Worm (Caenorhabditis elegans): Measurements from ENCODE around the gene C30G12.1.

C30G12.1 gene

DNA sequence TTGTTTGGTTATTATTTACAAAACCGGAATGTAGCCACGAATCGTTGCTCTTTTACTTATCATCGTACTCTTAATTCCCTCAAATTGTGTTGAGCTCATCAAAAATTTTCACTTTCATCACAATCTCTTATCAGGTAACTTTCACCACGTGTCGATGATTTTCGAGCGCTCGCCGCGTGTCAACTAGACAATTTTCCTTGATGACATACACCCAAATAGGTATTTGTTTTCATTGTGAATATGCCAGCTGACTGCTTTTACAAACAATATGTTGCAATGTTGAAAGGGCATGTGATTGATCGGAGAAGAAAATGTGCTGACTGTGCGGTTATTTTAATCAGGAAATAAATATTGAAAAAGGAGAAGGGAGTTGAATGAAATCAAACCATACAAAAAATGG is 34.5 kb upstream of the C30G12.1 start:
- TF ChIP-seq mdl-1 (tag; optimal IDR thresholded peaks at IDR 0.05): peak in 1 of 2 experiments; percentile 37
- no peak for TF ChIP-seq ztf-1 (GFP tag; conservative IDR thresholded peaks at IDR 0.05)
- TF ChIP-seq gmeb-1 (tag; optimal IDR thresholded peaks at IDR 0.05): peak; percentile 42
- TF ChIP-seq blmp-1 (tag; optimal IDR thresholded peaks at IDR 0.05; ENCODE audit: insufficient read depth): peak; percentile 47
- TF ChIP-seq ZK546.5 (tag; optimal IDR thresholded peaks at IDR 0.05): no peak
- TF ChIP-seq fos-1 (tag; optimal IDR thresholded peaks at IDR 0.05): peak; percentile 62
- TF ChIP-seq crh-2 (tag; optimal IDR thresholded peaks at IDR 0.05): peak; percentile 74
- no peak for TF ChIP-seq nhr-21 (tag; optimal IDR thresholded peaks at IDR 0.05)
- no peak for TF ChIP-seq nhr-10 (tag; optimal IDR thresholded peaks at IDR 0.05)
- TF ChIP-seq peb-1 (tag; optimal IDR thresholded peaks at IDR 0.05): no peak
- TF ChIP-seq sma-3 (GFP tag; optimal IDR thresholded peaks at IDR 0.05): peak; percentile 12
- peak; percentile 79 for TF ChIP-seq sma-9 (GFP tag; optimal IDR thresholded peaks at IDR 0.05)
- no peak for TF ChIP-seq sma-9 (tag; optimal IDR thresholded peaks at IDR 0.05)
- no peak for TF ChIP-seq ztf-4 (tag; optimal IDR thresholded peaks at IDR 0.05)

DNA sequence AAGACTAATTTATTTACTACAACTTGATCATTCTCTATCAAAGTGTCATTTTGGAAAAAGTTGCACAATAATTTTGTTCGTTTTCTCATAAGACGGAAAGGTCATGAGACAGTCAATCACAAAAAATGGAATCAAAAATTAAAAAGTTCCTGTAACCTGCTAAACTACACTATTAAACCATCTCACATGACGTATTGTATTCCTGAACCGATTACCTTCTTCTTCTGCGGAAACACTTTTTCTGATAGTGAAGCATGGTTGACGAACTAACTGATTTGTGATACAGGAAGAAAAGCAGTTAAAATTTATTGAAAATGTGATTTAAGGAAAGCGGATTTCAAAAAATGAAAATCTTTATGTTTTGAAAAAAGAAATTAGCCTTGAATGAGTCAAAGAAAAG is 29.4 kb upstream of the C30G12.1 start:
- no peak for TF ChIP-seq lin-39 (tag; optimal IDR thresholded peaks at IDR 0.05)
- TF ChIP-seq F13H6.1 (tag; optimal IDR thresholded peaks at IDR 0.05): no peak
- no peak for TF ChIP-seq dmd-4 (tag; optimal IDR thresholded peaks at IDR 0.05)
- peak; percentile 22 for TF ChIP-seq fos-1 (tag; optimal IDR thresholded peaks at IDR 0.05)
- no peak for TF ChIP-seq ceh-82 (tag; optimal IDR thresholded peaks at IDR 0.05)

DNA sequence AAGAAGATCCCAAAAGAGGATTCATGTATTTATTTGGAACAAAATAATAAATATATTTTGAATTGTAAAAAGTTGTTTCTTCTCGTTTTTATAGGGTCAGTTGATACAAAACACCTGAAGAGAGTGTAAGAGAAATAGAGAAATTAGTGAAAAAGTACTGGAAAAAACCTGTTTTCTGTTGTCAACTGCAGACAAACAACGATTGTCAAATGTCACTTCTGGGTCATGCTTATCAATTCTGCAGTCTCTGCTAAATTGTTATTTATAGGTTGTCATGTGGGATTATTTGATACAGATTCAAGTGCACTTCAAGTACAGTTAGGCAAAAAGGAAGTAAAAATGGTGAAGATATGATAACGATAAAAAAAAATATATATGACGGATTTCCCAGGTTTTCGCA is 26.6 kb upstream of the C30G12.1 start:
- TF ChIP-seq mdl-1 (tag; optimal IDR thresholded peaks at IDR 0.05) (peak in 1 of 2 experiments; percentile 6), nhr-25 (tag; optimal IDR thresholded peaks at IDR 0.05) (peak; percentile 74), sma-3 (GFP tag; optimal IDR thresholded peaks at IDR 0.05) (peak; percentile 62), nhr-129 (tag; optimal IDR thresholded peaks at IDR 0.05) (no peak), unc-55 (GFP tag; optimal IDR thresholded peaks at IDR 0.05) (no peak), fos-1 (tag; optimal IDR thresholded peaks at IDR 0.05) (peak; percentile 17), mab-5 (tag; optimal IDR thresholded peaks at IDR 0.05) (no peak), C34F6.9 (tag; optimal IDR thresholded peaks at IDR 0.05) (no peak), blmp-1 (tag; optimal IDR thresholded peaks at IDR 0.05; ENCODE audit: insufficient read depth) (peak; percentile 3), nhr-21 (tag; optimal IDR thresholded peaks at IDR 0.05) (peak; percentile 68), F13H6.1 (tag; optimal IDR thresholded peaks at IDR 0.05) (no peak), zag-1 (tag; optimal IDR thresholded peaks at IDR 0.05) (no peak), peb-1 (tag; optimal IDR thresholded peaks at IDR 0.05) (no peak), unc-39 (tag; optimal IDR thresholded peaks at IDR 0.05) (no peak), sma-9 (GFP tag; optimal IDR thresholded peaks at IDR 0.05) (peak; percentile 49), sma-9 (tag; optimal IDR thresholded peaks at IDR 0.05) (no peak), egl-27 (tag; optimal IDR thresholded peaks at IDR 0.05) (peak; percentile 8), ztf-1 (GFP tag; conservative IDR thresholded peaks at IDR 0.05) (no peak)

DNA sequence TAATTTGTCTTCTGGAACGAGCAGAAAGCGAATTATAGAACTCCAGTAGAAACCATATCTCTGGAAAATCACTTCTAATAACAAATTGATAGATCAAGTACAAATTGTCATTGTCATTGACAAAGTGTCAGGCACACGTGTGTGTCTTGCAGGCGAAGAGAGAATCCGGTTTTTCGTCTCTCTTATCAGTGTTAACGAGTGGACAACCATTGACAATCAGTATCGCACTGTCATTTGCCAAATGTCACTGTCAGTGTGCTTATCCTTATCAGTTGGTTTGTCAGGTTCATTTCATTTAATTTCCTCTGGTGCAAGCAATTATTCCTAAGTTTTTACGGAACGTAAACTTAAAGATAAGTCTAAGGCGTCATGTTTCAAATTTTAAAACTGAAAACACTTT is 25.6 kb upstream of the C30G12.1 start:
- peak; percentile 63 for TF ChIP-seq crh-2 (tag; optimal IDR thresholded peaks at IDR 0.05)
- peak; percentile 57 for TF ChIP-seq sma-9 (GFP tag; optimal IDR thresholded peaks at IDR 0.05)
- TF ChIP-seq sma-9 (tag; optimal IDR thresholded peaks at IDR 0.05): no peak
- TF ChIP-seq fos-1 (tag; optimal IDR thresholded peaks at IDR 0.05): peak; percentile 80
- no peak for TF ChIP-seq nhr-12 (tag; optimal IDR thresholded peaks at IDR 0.05)
- peak; percentile 51 for TF ChIP-seq nhr-21 (tag; optimal IDR thresholded peaks at IDR 0.05)
- TF ChIP-seq alr-1 (tag; optimal IDR thresholded peaks at IDR 0.05): no peak

DNA sequence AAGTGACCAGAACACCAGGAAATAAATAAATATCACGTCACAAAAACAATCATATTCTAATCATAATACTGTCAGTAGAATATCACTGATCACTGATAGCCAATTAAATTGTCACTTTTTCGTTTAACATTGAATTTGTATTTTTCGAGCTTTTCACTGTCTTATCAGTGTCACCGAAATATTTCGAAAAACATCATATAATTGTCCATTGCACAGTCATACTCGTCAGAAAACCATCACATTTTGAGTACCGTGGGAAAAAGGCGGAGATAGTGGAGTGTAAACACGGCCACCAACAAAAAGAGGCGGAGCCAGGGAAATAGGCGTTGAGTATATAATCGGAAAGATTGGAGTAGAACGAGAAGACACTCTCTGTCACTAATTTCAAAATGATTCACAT is 21.9 kb upstream of the C30G12.1 start:
- TF ChIP-seq fos-1 (tag; optimal IDR thresholded peaks at IDR 0.05) (peak; percentile 83), sma-9 (GFP tag; optimal IDR thresholded peaks at IDR 0.05) (peak; percentile 39), sma-9 (tag; optimal IDR thresholded peaks at IDR 0.05) (no peak), ceh-16 (tag; optimal IDR thresholded peaks at IDR 0.05) (no peak), blmp-1 (tag; optimal IDR thresholded peaks at IDR 0.05; ENCODE audit: insufficient read depth) (no peak), crh-2 (tag; optimal IDR thresholded peaks at IDR 0.05) (peak; percentile 29), F13H6.1 (tag; optimal IDR thresholded peaks at IDR 0.05) (peak; percentile 32), skn-1 (tag; optimal IDR thresholded peaks at IDR 0.05) (peak; percentile 7)

DNA sequence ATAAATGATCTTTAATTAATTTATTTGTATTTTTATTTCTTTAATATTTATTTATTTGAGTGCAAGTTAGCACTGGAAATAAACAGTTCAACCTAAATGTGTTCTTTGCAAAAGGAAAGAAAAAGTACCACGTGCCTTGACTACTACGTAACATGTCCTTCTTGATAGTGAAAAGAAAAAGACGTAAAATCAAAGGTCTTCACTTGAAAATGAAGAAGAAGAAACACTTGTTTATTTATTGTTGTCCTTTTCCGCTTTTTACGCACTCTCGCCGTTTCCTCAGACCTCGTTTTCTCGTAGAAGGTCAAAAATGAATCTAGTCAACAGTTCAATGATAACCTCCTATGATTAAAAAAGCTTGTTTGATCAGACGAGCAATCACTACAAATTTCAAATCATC is 21.2 kb upstream of the C30G12.1 start:
- no peak for TF ChIP-seq nhr-237 (tag; optimal IDR thresholded peaks at IDR 0.05)
- TF ChIP-seq mab-5 (tag; optimal IDR thresholded peaks at IDR 0.05): no peak
- no peak for TF ChIP-seq dmd-4 (tag; optimal IDR thresholded peaks at IDR 0.05)
- TF ChIP-seq elt-3 (tag; optimal IDR thresholded peaks at IDR 0.05): no peak
- peak; percentile 52 for TF ChIP-seq crh-2 (tag; optimal IDR thresholded peaks at IDR 0.05)
- no peak for TF ChIP-seq unc-55 (GFP tag; optimal IDR thresholded peaks at IDR 0.05)
- TF ChIP-seq zag-1 (tag; optimal IDR thresholded peaks at IDR 0.05): no peak
- TF ChIP-seq mdl-1 (tag; optimal IDR thresholded peaks at IDR 0.05): peak in 1 of 2 experiments; percentile 27
- TF ChIP-seq unc-39 (tag; optimal IDR thresholded peaks at IDR 0.05): no peak
- peak in 1 of 2 experiments; percentile 2 for TF ChIP-seq lsy-2 (tag; optimal IDR thresholded peaks at IDR 0.05)
- no peak for TF ChIP-seq ztf-1 (GFP tag; conservative IDR thresholded peaks at IDR 0.05)
- no peak for TF ChIP-seq ztf-11 (tag; optimal IDR thresholded peaks at IDR 0.05)
- TF ChIP-seq nhr-23 (tag; optimal IDR thresholded peaks at IDR 0.05): no peak
- no peak for TF ChIP-seq nhr-11 (tag; optimal IDR thresholded peaks at IDR 0.05)
- peak; percentile 84 for TF ChIP-seq sma-9 (GFP tag; optimal IDR thresholded peaks at IDR 0.05)
- no peak for TF ChIP-seq sma-9 (tag; optimal IDR thresholded peaks at IDR 0.05)
- TF ChIP-seq lin-13 (GFP tag; optimal IDR thresholded peaks at IDR 0.05): no peak
- TF ChIP-seq nhr-21 (tag; optimal IDR thresholded peaks at IDR 0.05): peak; percentile 68
- TF ChIP-seq peb-1 (tag; optimal IDR thresholded peaks at IDR 0.05): no peak
- no peak for TF ChIP-seq ceh-82 (tag; optimal IDR thresholded peaks at IDR 0.05)
- no peak for TF ChIP-seq Y55F3AM.14 (GFP tag; optimal IDR thresholded peaks at IDR 0.05)
- no peak for TF ChIP-seq gmeb-1 (tag; optimal IDR thresholded peaks at IDR 0.05)
- no peak for TF ChIP-seq R02D3.7 (tag; optimal IDR thresholded peaks at IDR 0.05)
- TF ChIP-seq sem-4 (tag; optimal IDR thresholded peaks at IDR 0.05): no peak
- no peak for TF ChIP-seq C34F6.9 (tag; optimal IDR thresholded peaks at IDR 0.05)

Data from whole organism, L2 larva.